Worm (Caenorhabditis elegans) whole organism, midembryonic: ENCODE results near the gene R05H5.3.

Experiments used
- klf-2 ChIP-seq: fragments of 200-800 bp; sonication (Bioruptor generic); conservative IDR thresholded peaks from 2 replicates; pipeline ENCODE4 v1.3.6; 2022; ENCODE audit warnings: missing genetic modification reagents, missing genetic modification characterization, missing compliant biosample characterization
- ztf-23 ChIP-seq: fragments of 200-800 bp; sonication (Bioruptor generic); IDR thresholded peaks from 2 replicates; pipeline ENCODE4 v1.3.6; 2022; ENCODE audit warnings: missing genetic modification reagents, missing genetic modification characterization, missing compliant biosample characterization

ce11 chrII:10202275-10202674 lies 4.8 kb downstream of the R05H5.3 start:
- TF ChIP-seq ztf-23 (GFP tag; lab: Robert Waterston, UW), result no peak
- 0 out of 2 replicates have a peak, but pooled peaks have one; percentile 26 for TF ChIP-seq klf-2 (GFP tag; lab: Robert Waterston, UW)
